Fruit fly (Drosophila melanogaster): ENCODE data around the gene CG14624.

DNA sequence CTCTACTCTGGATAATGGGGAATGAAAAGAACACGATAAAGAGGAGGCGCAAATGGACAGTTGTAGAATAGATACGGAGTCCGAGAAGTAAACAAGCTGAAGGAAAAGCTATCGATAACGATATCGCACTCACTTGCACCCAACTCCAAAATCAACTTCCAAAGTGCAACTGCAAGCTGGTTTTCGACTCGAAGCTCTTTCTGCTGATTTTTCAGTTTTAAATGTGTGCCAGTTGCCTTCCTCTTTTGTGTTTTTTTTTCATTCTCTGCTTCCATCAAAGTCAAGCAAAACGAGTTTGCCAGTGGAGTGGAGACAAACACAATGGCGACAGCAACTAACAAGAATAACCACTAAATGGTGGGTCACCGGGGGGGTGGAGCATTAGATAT, 29.1 kb downstream of the CG14624 start:
- no peak for TF ChIP-seq pan (optimal IDR thresholded peaks at IDR 0.05)
- no peak for TF ChIP-seq psq (optimal IDR thresholded peaks at IDR 0.05)
- TF ChIP-seq CG8478 (optimal IDR thresholded peaks at IDR 0.05): no peak

Data from whole organism.